Worm (Caenorhabditis elegans): Measurements from ENCODE around the gene coh-1.

- TF ChIP-seq nhr-12 (tag; optimal IDR thresholded peaks at IDR 0.05) (no peak), ztf-11 (tag; optimal IDR thresholded peaks at IDR 0.05) (no peak), sem-2 (GFP tag; optimal IDR thresholded peaks at IDR 0.05) (no peak), ceh-43 (GFP tag; optimal IDR thresholded peaks at IDR 0.05) (no peak), ceh-39 (tag; optimal IDR thresholded peaks at IDR 0.05) (peak; percentile 61), nhr-237 (tag; optimal IDR thresholded peaks at IDR 0.05) (peak; percentile 35), snpc-4 (tag; optimal IDR thresholded peaks at IDR 0.05) (no peak)
Observed at ce11 chrX:7474968-7475433, at the start of gene coh-1.

Data from whole organism, mixed stage, embryonic.